Fruit fly (Drosophila melanogaster) whole organism, embryonic: Measurements from ENCODE around the gene CG6048.

Experiments used
- CG11247 ChIP-seq: fragments of 200-800 bp; sonication (Bioruptor generic); IDR thresholded peaks from 2 replicates; pipeline ENCODE4 v1.3.6; 2022; ENCODE audit warnings: missing biosample characterization, missing genetic modification characterization
- CG12071 ChIP-seq: fragments of 200-800 bp; sonication (Bioruptor generic); optimal IDR thresholded peaks from 3 replicates; lab custom pipeline; 2018; ENCODE audit warnings: missing biosample characterization, mild to moderate bottlenecking, missing genetic modification characterization
- CG17829 ChIP-seq: fragments of 200-800 bp; optimal IDR thresholded peaks from 2 replicates; lab custom pipeline; 2019; ENCODE audit warnings: missing biosample characterization, mild to moderate bottlenecking, missing genetic modification characterization, moderate library complexity
- Jarid2 ChIP-seq: fragments of 200-800 bp; sonication (Bioruptor generic); optimal IDR thresholded peaks from 3 replicates; lab custom pipeline; 2017; ENCODE audit warnings: mild to moderate bottlenecking, missing biosample characterization, missing genetic modification reagents, missing genetic modification characterization

DNA sequence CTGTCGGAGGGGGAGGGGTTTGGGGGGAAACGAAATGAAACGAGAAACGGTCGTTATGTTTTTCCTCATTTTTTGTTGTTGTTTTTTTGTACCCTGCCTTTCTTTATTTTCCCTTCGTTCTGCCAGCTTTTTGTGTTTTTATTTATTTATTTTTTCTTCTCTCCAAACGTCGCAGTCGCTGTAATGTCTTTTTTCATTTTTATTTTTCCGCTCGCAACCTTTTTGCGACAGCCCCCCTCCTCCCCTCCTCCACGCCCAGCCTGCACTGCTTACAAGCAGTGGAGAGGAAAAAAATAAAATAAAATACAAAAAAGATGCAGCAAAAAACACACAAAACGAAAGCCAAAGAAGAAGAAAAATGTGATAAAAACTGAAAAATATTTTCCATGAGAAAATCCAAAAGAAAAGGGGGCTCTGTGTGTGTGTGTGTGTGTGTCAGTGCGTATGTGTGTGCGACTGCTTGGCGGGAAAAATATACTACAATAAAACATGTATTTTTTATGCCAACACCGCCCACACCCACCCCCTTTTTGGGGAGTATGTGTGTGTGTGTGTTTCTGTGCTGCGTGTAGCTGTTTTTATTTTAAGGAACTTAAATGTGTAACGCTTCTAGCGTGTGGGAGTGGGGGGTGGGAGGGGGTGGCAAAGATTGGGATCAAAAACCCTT, 17.2 kb upstream of the CG6048 start:
- TF ChIP-seq CG11247 (no peak), CG17829 (tag; lab: Kevin White, UChicago) (no peak), Jarid2 (GFP tag; lab: Kevin White, UChicago) (no peak), CG12071 (GFP tag; lab: Kevin White, UChicago) (no peak)
